Fruit fly (Drosophila melanogaster): ENCODE measurements around the gene Tim17b2.

Tim17b2 gene

DNA sequence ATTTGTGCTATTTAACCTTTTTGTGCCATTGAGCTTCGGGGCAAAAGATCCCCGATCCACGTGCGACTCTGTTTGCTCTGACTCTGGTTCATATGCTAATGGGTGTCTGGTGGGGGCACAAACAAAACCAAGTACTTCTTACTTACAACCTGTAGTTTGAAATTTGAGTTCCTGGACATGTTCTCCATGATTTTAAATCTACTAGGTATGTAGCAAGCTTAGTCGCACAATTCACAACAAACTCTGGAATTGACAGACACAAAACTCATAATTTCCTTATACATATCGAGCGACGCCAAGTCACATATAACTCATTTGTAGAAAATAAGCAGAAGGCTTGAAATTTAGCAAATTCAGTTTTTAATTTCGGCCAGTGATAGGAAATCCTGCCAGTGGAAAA, at the start of gene Tim17b2:
Tim17b2 (plus strand) TSS at position 301 of the 400 bp plus-strand sequence.
- TF ChIP-seq cic (GFP tag; optimal IDR thresholded peaks at IDR 0.05) (no peak), CG7045 (GFP tag; optimal IDR thresholded peaks at IDR 0.05) (no peak), CG7101 (tag; optimal IDR thresholded peaks at IDR 0.05) (no peak), ovo (GFP tag; optimal IDR thresholded peaks at IDR 0.05) (no peak), CG11617 (GFP tag; optimal IDR thresholded peaks at IDR 0.05) (no peak), cnc (optimal IDR thresholded peaks at IDR 0.05) (no peak), Hr96 (GFP tag; optimal IDR thresholded peaks at IDR 0.05) (no peak), Crg-1 (GFP tag; optimal IDR thresholded peaks at IDR 0.05) (no peak), tj (GFP tag; optimal IDR thresholded peaks at IDR 0.05) (no peak), CG1620 (GFP tag; optimal IDR thresholded peaks at IDR 0.05) (no peak), toe (GFP tag; optimal IDR thresholded peaks at IDR 0.05) (no peak)

DNA sequence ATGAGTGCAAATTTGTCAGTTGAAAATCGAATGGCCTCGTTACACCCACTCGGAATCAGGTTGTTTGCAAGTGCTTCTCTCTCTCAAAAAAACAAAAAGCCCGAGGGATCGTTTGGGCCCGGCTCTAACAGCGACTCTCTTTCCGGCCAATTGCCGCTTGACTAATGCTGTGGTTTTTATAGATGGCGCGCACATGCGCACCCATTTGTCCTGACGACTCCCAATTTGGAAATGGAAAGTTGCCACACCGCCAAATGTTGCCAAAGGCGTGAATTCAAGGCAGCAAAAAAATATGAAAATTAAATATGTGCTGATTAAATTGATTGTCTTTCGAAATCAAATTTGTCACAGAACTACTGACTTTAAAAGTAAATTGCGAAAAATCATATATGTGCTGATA, 49.6 kb upstream of the Tim17b2 start:
- TF ChIP-seq pad (GFP tag; optimal IDR thresholded peaks at IDR 0.05) (no peak), Crg-1 (GFP tag; optimal IDR thresholded peaks at IDR 0.05) (no peak), Clk (GFP tag; optimal IDR thresholded peaks at IDR 0.05) (no peak), Hr96 (GFP tag; optimal IDR thresholded peaks at IDR 0.05) (no peak), Mnt (GFP tag; optimal IDR thresholded peaks at IDR 0.05) (no peak), CG7101 (tag; optimal IDR thresholded peaks at IDR 0.05) (no peak), CG33017 (tag; optimal IDR thresholded peaks at IDR 0.05) (no peak), kay (GFP tag; ENCODE audit: borderline replicate concordance) (no peak), CG1620 (GFP tag; optimal IDR thresholded peaks at IDR 0.05) (no peak), cnc (optimal IDR thresholded peaks at IDR 0.05) (no peak), bab1 (GFP tag; optimal IDR thresholded peaks at IDR 0.05) (no peak), cic (GFP tag; optimal IDR thresholded peaks at IDR 0.05) (no peak), ovo (GFP tag; optimal IDR thresholded peaks at IDR 0.05) (no peak), CG5204 (GFP tag; optimal IDR thresholded peaks at IDR 0.05) (no peak), CG12768 (GFP tag; optimal IDR thresholded peaks at IDR 0.05) (no peak)

DNA sequence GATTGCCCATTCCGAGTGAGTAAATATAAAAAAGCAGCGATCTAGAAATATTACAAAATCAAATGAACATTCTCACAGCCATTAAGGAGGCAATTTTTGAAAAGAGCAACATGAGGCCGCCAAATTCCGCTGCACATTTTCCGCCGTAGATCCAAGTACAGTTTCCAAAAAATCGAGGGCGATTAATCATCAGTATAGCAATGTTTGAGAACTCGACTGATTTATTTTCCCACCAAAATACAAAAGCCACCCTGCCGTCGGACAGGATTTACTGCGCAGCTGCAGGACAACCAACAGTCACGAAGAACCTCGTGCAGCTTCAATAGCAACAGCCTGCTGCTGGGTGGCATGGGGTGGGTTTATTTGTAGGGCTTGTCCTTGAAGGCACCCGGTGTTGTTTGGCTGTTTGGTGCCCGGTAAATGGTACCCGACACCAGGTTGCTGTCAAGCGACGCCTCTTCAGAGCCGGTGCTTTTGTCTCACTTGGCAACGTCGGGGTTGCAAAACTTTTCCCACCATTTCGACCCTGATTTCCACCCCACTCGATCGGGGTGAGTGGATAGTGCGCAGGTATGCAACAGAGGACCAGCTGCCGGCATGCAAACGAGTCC, 48.8 kb upstream of the Tim17b2 start:
- TF ChIP-seq Crg-1 (GFP tag; optimal IDR thresholded peaks at IDR 0.05) (no peak), CG7045 (GFP tag; optimal IDR thresholded peaks at IDR 0.05) (no peak), cic (GFP tag; optimal IDR thresholded peaks at IDR 0.05) (no peak)

DNA sequence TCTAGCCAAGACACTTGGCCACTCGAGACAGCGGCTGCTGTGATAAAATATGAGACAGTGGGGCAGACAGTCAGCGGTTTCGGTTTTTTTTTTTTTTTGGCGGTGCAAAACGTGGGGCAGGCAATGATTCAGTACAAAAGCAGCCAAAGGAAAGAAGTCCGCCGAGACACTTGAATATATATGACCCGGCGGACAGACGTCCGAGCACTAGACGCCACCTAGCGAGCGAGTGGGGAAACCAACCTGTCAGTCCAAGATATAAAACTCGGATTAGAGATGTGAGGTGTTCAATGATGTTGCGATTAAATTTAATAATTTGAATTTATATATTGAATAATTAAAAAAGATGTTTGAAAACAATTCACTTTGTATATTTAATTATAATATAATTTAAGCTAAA, 45.6 kb upstream of the Tim17b2 start:
- TF ChIP-seq CG7101 (tag; optimal IDR thresholded peaks at IDR 0.05) (no peak), CG12768 (GFP tag; optimal IDR thresholded peaks at IDR 0.05) (no peak), bab1 (GFP tag; optimal IDR thresholded peaks at IDR 0.05) (no peak), pad (GFP tag; optimal IDR thresholded peaks at IDR 0.05) (no peak), Crg-1 (GFP tag; optimal IDR thresholded peaks at IDR 0.05) (no peak), CG33017 (tag; optimal IDR thresholded peaks at IDR 0.05) (no peak), toe (GFP tag; optimal IDR thresholded peaks at IDR 0.05) (no peak), CG5204 (GFP tag; optimal IDR thresholded peaks at IDR 0.05) (no peak), CG14711 (tag; optimal IDR thresholded peaks at IDR 0.05) (no peak), Clk (GFP tag; optimal IDR thresholded peaks at IDR 0.05) (no peak), cic (GFP tag; optimal IDR thresholded peaks at IDR 0.05) (no peak)

DNA sequence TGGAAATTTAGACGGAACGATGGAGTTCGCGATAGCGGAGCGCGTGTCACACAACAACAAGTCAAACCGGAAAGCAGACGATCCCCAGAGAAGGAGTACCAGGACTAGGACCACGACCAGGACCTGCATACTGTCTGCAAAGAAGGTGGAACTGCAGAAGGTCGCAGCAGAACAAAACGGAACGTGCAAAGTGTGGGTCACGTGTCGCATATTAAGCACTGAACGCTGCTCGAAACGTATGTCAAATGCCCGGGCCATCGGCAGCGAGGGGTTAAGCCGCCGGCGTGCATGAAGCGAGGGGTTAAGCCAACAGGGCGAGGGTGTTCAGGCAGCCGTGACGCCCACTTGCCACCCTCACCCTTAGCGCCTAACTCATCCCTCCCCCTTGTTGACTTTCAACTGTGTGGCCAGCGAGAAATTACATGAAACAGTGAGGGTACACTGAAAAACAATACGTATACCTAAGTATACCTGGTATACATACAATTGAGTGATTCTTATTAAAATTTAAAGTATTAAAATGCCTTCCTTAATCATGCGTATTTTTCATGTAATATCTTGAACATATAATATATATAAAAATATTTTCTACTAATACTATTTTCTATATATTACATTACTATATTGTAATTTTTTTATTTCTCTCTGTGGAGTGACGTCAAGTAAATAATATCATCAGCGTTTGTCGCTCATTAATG, 42.5 kb upstream of the Tim17b2 start:
- TF ChIP-seq bab1 (GFP tag; optimal IDR thresholded peaks at IDR 0.05) (no peak), cnc (optimal IDR thresholded peaks at IDR 0.05) (no peak), CG7101 (tag; optimal IDR thresholded peaks at IDR 0.05) (no peak), Hr96 (GFP tag; optimal IDR thresholded peaks at IDR 0.05) (no peak)

DNA sequence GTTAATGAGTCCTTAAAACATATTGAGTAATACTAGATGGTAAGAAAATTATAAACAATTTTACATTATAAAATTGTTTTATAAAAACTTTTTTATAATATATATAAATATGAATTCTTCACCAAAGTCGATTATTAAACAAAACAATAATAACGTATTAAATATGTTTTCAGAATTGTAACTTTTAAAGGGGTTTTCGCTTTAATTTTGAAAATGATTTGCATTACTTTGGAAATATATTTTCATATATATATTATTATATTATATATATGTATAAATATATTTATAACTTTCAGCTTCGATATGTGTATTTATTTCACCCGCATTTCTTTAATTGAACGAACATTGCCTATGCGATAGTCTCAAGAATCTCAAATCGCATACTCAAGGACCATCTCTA, 26.5 kb upstream of the Tim17b2 start:
- TF ChIP-seq pad (GFP tag; optimal IDR thresholded peaks at IDR 0.05) (no peak), CG12768 (GFP tag; optimal IDR thresholded peaks at IDR 0.05) (no peak), Hr96 (GFP tag; optimal IDR thresholded peaks at IDR 0.05) (no peak), kay (GFP tag; ENCODE audit: borderline replicate concordance) (no peak), tj (GFP tag; optimal IDR thresholded peaks at IDR 0.05) (no peak), bab1 (GFP tag; optimal IDR thresholded peaks at IDR 0.05) (no peak), CG7045 (GFP tag; optimal IDR thresholded peaks at IDR 0.05) (no peak), CG5204 (GFP tag; optimal IDR thresholded peaks at IDR 0.05) (no peak), Mnt (GFP tag; optimal IDR thresholded peaks at IDR 0.05) (no peak), Crg-1 (GFP tag; optimal IDR thresholded peaks at IDR 0.05) (no peak), cic (GFP tag; optimal IDR thresholded peaks at IDR 0.05) (no peak), CG33017 (tag; optimal IDR thresholded peaks at IDR 0.05) (no peak), ovo (GFP tag; optimal IDR thresholded peaks at IDR 0.05) (no peak), CG1620 (GFP tag; optimal IDR thresholded peaks at IDR 0.05) (no peak), Clk (GFP tag; optimal IDR thresholded peaks at IDR 0.05) (no peak), toe (GFP tag; optimal IDR thresholded peaks at IDR 0.05) (no peak), CG14711 (tag; optimal IDR thresholded peaks at IDR 0.05) (no peak), CG7101 (tag; optimal IDR thresholded peaks at IDR 0.05) (no peak), cnc (optimal IDR thresholded peaks at IDR 0.05) (no peak), CG11617 (GFP tag; optimal IDR thresholded peaks at IDR 0.05) (no peak)

DNA sequence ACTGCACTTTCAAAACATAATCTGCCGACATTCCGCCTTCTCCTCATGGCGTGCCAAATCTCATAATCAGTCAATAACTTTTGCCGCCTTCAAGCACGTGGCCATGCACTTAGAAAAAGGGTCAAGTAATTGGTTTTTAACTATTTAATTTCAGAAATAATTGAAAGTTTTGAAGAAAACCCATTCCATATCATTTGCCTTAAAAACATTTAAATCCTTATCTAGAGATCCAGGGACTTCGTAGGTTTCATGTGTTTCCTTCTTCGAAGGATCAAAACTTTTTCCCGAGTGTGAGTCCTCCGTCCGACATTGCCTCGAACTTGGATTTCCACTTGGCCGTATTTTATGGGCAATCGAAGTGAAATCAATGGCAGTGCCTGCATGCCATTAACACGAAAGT, 25.6 kb upstream of the Tim17b2 start:
- TF ChIP-seq Mnt (GFP tag; optimal IDR thresholded peaks at IDR 0.05) = no peak
- TF ChIP-seq cic (GFP tag; optimal IDR thresholded peaks at IDR 0.05) = no peak
- TF ChIP-seq ovo (GFP tag; optimal IDR thresholded peaks at IDR 0.05) = no peak
- no peak for TF ChIP-seq bab1 (GFP tag; optimal IDR thresholded peaks at IDR 0.05)
- TF ChIP-seq Hr96 (GFP tag; optimal IDR thresholded peaks at IDR 0.05) = no peak
- TF ChIP-seq cnc (optimal IDR thresholded peaks at IDR 0.05) = no peak
- no peak for TF ChIP-seq CG12768 (GFP tag; optimal IDR thresholded peaks at IDR 0.05)
- TF ChIP-seq CG7101 (tag; optimal IDR thresholded peaks at IDR 0.05) = no peak
- no peak for TF ChIP-seq CG33017 (tag; optimal IDR thresholded peaks at IDR 0.05)
- TF ChIP-seq toe (GFP tag; optimal IDR thresholded peaks at IDR 0.05) = no peak
- no peak for TF ChIP-seq Clk (GFP tag; optimal IDR thresholded peaks at IDR 0.05)
